Worm (Caenorhabditis elegans) whole organism, young adult: ENCODE data around the gene col-179.

Experiments
- C06A6.2 ChIP-seq: fragments of 200-800 bp; sonication (Bioruptor generic); conservative IDR thresholded peaks from 2 replicates; pipeline ENCODE4 v1.3.6; 2022; ENCODE audit warnings: missing genetic modification characterization, missing compliant biosample characterization
- F22D6.2 ChIP-seq: sonication (generic microtip); optimal IDR thresholded peaks from 2 replicates; lab custom pipeline; 2016; ENCODE audit warnings: mild to moderate bottlenecking, missing genetic modification characterization, missing compliant biosample characterization
- F33H1.4 ChIP-seq: fragments of 200-800 bp; sonication (Bioruptor generic); IDR thresholded peaks from 2 replicates; pipeline ENCODE4 v1.3.6; 2022; ENCODE audit warnings: missing genetic modification reagents, missing genetic modification characterization, missing compliant biosample characterization
- F52B5.7 ChIP-seq: sonication (generic microtip); optimal IDR thresholded peaks from 2 replicates; lab custom pipeline; 2016; ENCODE audit warnings: mild to moderate bottlenecking, missing genetic modification characterization, missing compliant biosample characterization
- T26A5.8 ChIP-seq: sonication (generic microtip); optimal IDR thresholded peaks from 2 replicates; lab custom pipeline; 2016; ENCODE audit warnings: missing genetic modification characterization, missing compliant biosample characterization
- Y53G8AR.9 ChIP-seq: fragments of 200-800 bp; sonication (Bioruptor generic); conservative IDR thresholded peaks from 2 replicates; pipeline ENCODE4 v1.3.6; 2022; ENCODE audit warnings: missing genetic modification reagents, missing genetic modification characterization, missing compliant biosample characterization
- Y56A3A.18 ChIP-seq: fragments of 200-800 bp; sonication (Bioruptor generic); IDR thresholded peaks from 2 replicates; pipeline ENCODE4 v1.3.6; 2022; ENCODE audit warnings: missing genetic modification reagents, missing genetic modification characterization, missing compliant biosample characterization
- Y95B8A.8 ChIP-seq: fragments of 200-800 bp; sonication (Bioruptor generic); IDR thresholded peaks from 2 replicates; pipeline ENCODE4 v1.3.6; 2022; ENCODE audit warnings: missing genetic modification reagents, missing genetic modification characterization, missing compliant biosample characterization
- akir-1 ChIP-seq: fragments of 200-800 bp; sonication (Bioruptor generic); optimal IDR thresholded peaks from 2 replicates; lab custom pipeline; 2018; ENCODE audit warnings: mild to moderate bottlenecking, missing genetic modification characterization, moderate library complexity, missing compliant biosample characterization
- atf-7 ChIP-seq: sonication (generic microtip); optimal IDR thresholded peaks from 2 replicates; lab custom pipeline; 2017; ENCODE audit warnings: mild to moderate bottlenecking, missing genetic modification characterization, missing compliant biosample characterization
- attf-3 ChIP-seq: fragments of 200-800 bp; sonication (Bioruptor generic); conservative IDR thresholded peaks from 2 replicates; pipeline ENCODE4 v1.3.6; 2022; ENCODE audit warnings: missing genetic modification reagents, missing genetic modification characterization, missing compliant biosample characterization
- ceh-100 ChIP-seq: fragments of 200-800 bp; sonication (Bioruptor generic); IDR thresholded peaks from 2 replicates; pipeline ENCODE4 v1.3.6; 2022; ENCODE audit warnings: missing genetic modification reagents, missing genetic modification characterization, missing compliant biosample characterization
- ceh-27 ChIP-seq: fragments of 200-800 bp; sonication (Bioruptor generic); optimal IDR thresholded peaks from 2 replicates; lab custom pipeline; 2018; ENCODE audit warnings: mild to moderate bottlenecking, missing genetic modification characterization, moderate library complexity, missing compliant biosample characterization
- ceh-79 ChIP-seq: sonication (generic microtip); optimal IDR thresholded peaks from 2 replicates; lab custom pipeline; 2017; ENCODE audit warnings: mild to moderate bottlenecking, missing genetic modification characterization, missing compliant biosample characterization
- chd-7 ChIP-seq: sonication (generic microtip); optimal IDR thresholded peaks from 2 replicates; lab custom pipeline; 2016; ENCODE audit warnings: mild to moderate bottlenecking, missing genetic modification characterization, moderate library complexity, missing compliant biosample characterization
- dox-1 ChIP-seq: fragments of 200-800 bp; sonication (Bioruptor generic); IDR thresholded peaks from 2 replicates; pipeline ENCODE4 v1.3.6; 2022; ENCODE audit warnings: missing genetic modification reagents, missing genetic modification characterization, missing compliant biosample characterization
- dpl-1 ChIP-seq: fragments of 150-350 bp; optimal IDR thresholded peaks from 2 replicates; lab custom pipeline; 2014; ENCODE audit warnings: missing biosample characterization, missing genetic modification reagents, missing genetic modification characterization
- efl-1 ChIP-seq: fragments of 150-350 bp; optimal IDR thresholded peaks from 2 replicates; lab custom pipeline; 2014; ENCODE audit warnings: missing biosample characterization, missing genetic modification reagents, missing genetic modification characterization
- egl-18 ChIP-seq: fragments of 200-800 bp; sonication (Bioruptor generic); IDR thresholded peaks from 2 replicates; pipeline ENCODE4 v1.3.6; 2022; ENCODE audit warnings: missing genetic modification reagents, missing genetic modification characterization, missing compliant biosample characterization
- egl-44 ChIP-seq: fragments of 200-800 bp; sonication (Bioruptor generic); IDR thresholded peaks from 2 replicates; pipeline ENCODE4 v1.3.6; 2022; ENCODE audit warnings: missing genetic modification reagents, missing genetic modification characterization, missing compliant biosample characterization
- gei-17 ChIP-seq: fragments of 200-800 bp; sonication (Bioruptor generic); optimal IDR thresholded peaks from 2 replicates; lab custom pipeline; 2018; ENCODE audit warnings: mild to moderate bottlenecking, missing genetic modification characterization, missing compliant biosample characterization
- lin-26 ChIP-seq: fragments of 200-800 bp; sonication (Bioruptor generic); IDR thresholded peaks from 2 replicates; pipeline ENCODE4 v1.3.6; 2022; ENCODE audit warnings: missing genetic modification reagents, missing genetic modification characterization, missing compliant biosample characterization
- lin-35 ChIP-seq, 3 experiments: fragments of 150-350 bp in 2 of 3; sonication (generic microtip) in 1 of 3; optimal IDR thresholded peaks; 2 replicates each; lab custom pipeline; 2014 to 2018; ENCODE audit warnings: missing biosample characterization in 3 of 3, missing genetic modification characterization in 3 of 3, missing genetic modification reagents in 3 of 3
- lin-40 ChIP-seq: sonication (generic microtip); optimal IDR thresholded peaks from 2 replicates; lab custom pipeline; 2016; ENCODE audit warnings: missing genetic modification characterization, mild to moderate bottlenecking, missing compliant biosample characterization, missing genotype, missing genetic modification reagents
- lir-1 ChIP-seq: fragments of 200-800 bp; sonication (Bioruptor generic); conservative IDR thresholded peaks from 2 replicates; pipeline ENCODE4 v1.3.6; 2022; ENCODE audit warnings: missing genetic modification reagents, missing genetic modification characterization, missing compliant biosample characterization
- mcd-1 ChIP-seq: fragments of 200-800 bp; sonication (Bioruptor generic); IDR thresholded peaks from 2 replicates; pipeline ENCODE4 v1.3.6; 2022; ENCODE audit warnings: missing genetic modification reagents, missing genetic modification characterization, missing compliant biosample characterization
- mes-4 ChIP-seq: sonication (generic microtip); optimal IDR thresholded peaks from 2 replicates; lab custom pipeline; 2016; ENCODE audit warnings: missing genotype, missing genetic modification characterization, missing compliant biosample characterization
- nhr-179 ChIP-seq: sonication (generic microtip); optimal IDR thresholded peaks from 2 replicates; lab custom pipeline; 2016; ENCODE audit warnings: mild to moderate bottlenecking, missing genetic modification characterization, missing compliant biosample characterization
- pbrm-1 ChIP-seq: fragments of 200-800 bp; sonication (Bioruptor generic); IDR thresholded peaks from 2 replicates; pipeline ENCODE4 v1.3.6; 2022; ENCODE audit warnings: missing genetic modification reagents, missing genetic modification characterization, missing compliant biosample characterization
- rpc-1 ChIP-seq, 2 experiments: fragments of 150-350 bp in 1 of 2; sonication (generic microtip) in 1 of 2; optimal IDR thresholded peaks; 2 replicates each; lab custom pipeline; 2014 to 2018; ENCODE audit warnings: missing biosample characterization in 1 of 2, missing genetic modification characterization in 1 of 2, missing genetic modification reagents in 1 of 2, missing genotype in 1 of 2
- sea-2 ChIP-seq: fragments of 200-800 bp; sonication (Bioruptor generic); IDR thresholded peaks from 2 replicates; pipeline ENCODE4 v1.3.6; 2022; ENCODE audit warnings: missing genetic modification characterization, missing compliant biosample characterization
- snpc-1.3 ChIP-seq: sonication (generic microtip); optimal IDR thresholded peaks from 2 replicates; lab custom pipeline; 2017; ENCODE audit warnings: missing genetic modification characterization, mild to moderate bottlenecking, missing compliant biosample characterization, antibody characterized with exemption, moderate library complexity, missing genotype, missing genetic modification reagents; ENCODE audit not compliant: insufficient read depth
- snpc-4 ChIP-seq, 5 experiments: fragments of 150-350 bp in 1 of 5; sonication (generic microtip) in 4 of 5; optimal IDR thresholded peaks; 2 replicates each; lab custom pipeline; 2014 to 2018; ENCODE audit warnings: missing genetic modification characterization in 5 of 5, missing biosample characterization in 3 of 5, antibody characterized with exemption in 2 of 5, mild to moderate bottlenecking in 2 of 5, missing compliant biosample characterization in 2 of 5, missing genotype in 2 of 5, moderate library complexity in 2 of 5, missing genetic modification reagents in 1 of 5
- somi-1 ChIP-seq: fragments of 200-800 bp; sonication (Bioruptor generic); optimal IDR thresholded peaks from 2 replicates; lab custom pipeline; 2018; ENCODE audit warnings: mild to moderate bottlenecking, missing genetic modification characterization, missing compliant biosample characterization
- tbp1 ChIP-seq: fragments of 200-800 bp; sonication (Bioruptor generic); optimal IDR thresholded peaks from 2 replicates; lab custom pipeline; 2018; ENCODE audit warnings: mild to moderate bottlenecking, missing genetic modification characterization, missing compliant biosample characterization
- unc-130 ChIP-seq: sonication (generic microtip); optimal IDR thresholded peaks from 2 replicates; lab custom pipeline; 2016; ENCODE audit warnings: missing genetic modification reagents, missing genetic modification characterization, missing compliant biosample characterization
- xnd-1 ChIP-seq: sonication (generic microtip); optimal IDR thresholded peaks from 2 replicates; lab custom pipeline; 2016; ENCODE audit warnings: missing genotype, missing genetic modification reagents, missing genetic modification characterization, missing compliant biosample characterization
- zim-3 ChIP-seq: sonication (generic microtip); optimal IDR thresholded peaks from 2 replicates; lab custom pipeline; 2017; ENCODE audit warnings: mild to moderate bottlenecking, missing genetic modification characterization, moderate library complexity, missing compliant biosample characterization
- ztf-25 ChIP-seq: fragments of 200-800 bp; sonication (Bioruptor generic); IDR thresholded peaks from 2 replicates; pipeline ENCODE4 v1.3.6; 2022; ENCODE audit warnings: missing genetic modification reagents, missing genetic modification characterization, missing compliant biosample characterization
- ztf-28 ChIP-seq: fragments of 200-800 bp; sonication (Bioruptor generic); IDR thresholded peaks from 2 replicates; pipeline ENCODE4 v1.3.6; 2022; ENCODE audit warnings: missing genetic modification reagents, missing genetic modification characterization, missing compliant biosample characterization
- ztf-6 ChIP-seq: fragments of 200-800 bp; sonication (Bioruptor generic); IDR thresholded peaks from 2 replicates; pipeline ENCODE4 v1.3.6; 2022; ENCODE audit warnings: missing genetic modification reagents, missing genetic modification characterization, missing compliant biosample characterization

col-179 gene

ce11 chrX:11226595-11226994 lies 25.3 kb downstream of the col-179 start, which contains the start of gene C34F6.12:
Gene C34F6.12, minus strand, starts transcription at chrX:11226695.
- TF ChIP-seq ceh-100 (GFP tag; lab: Robert Waterston, UW), result no peak
- no peak for TF ChIP-seq Y53G8AR.9
- no peak for TF ChIP-seq chd-7 (tag; lab: Kevin White, UChicago)
- no peak for TF ChIP-seq F52B5.7 (tag; lab: Kevin White, UChicago)
- TF ChIP-seq somi-1 (GFP tag; lab: Kevin White, UChicago), result no peak
- TF ChIP-seq rpc-1 (optimal IDR thresholded peaks at IDR 0.05; lab: Kevin White, UChicago), result no peak
- TF ChIP-seq rpc-1 (tag; optimal IDR thresholded peaks at IDR 0.05; lab: Kevin White, UChicago), result no peak
- TF ChIP-seq attf-3 (GFP tag; lab: Robert Waterston, UW), result no peak
- no peak for TF ChIP-seq snpc-4 (GFP tag; optimal IDR thresholded peaks at IDR 0.05; lab: Kevin White, UChicago)
- no peak for TF ChIP-seq snpc-4 (tag; optimal IDR thresholded peaks at IDR 0.05; lab: Kevin White, UChicago)
- TF ChIP-seq T26A5.8, result no peak
- TF ChIP-seq ztf-6 (GFP tag; lab: Robert Waterston, UW), result no peak
- no peak for TF ChIP-seq F22D6.2 (tag; lab: Kevin White, UChicago)
- no peak for TF ChIP-seq ztf-28 (GFP tag; lab: Robert Waterston, UW)
- TF ChIP-seq xnd-1 (tag; lab: Kevin White, UChicago), result no peak
- no peak for TF ChIP-seq lir-1 (GFP tag; lab: Robert Waterston, UW)

- no peak for TF ChIP-seq mes-4
- TF ChIP-seq Y95B8A.8, result no peak
- no peak for TF ChIP-seq lin-26
- no peak for TF ChIP-seq dpl-1 (GFP tag; lab: Kevin White, UChicago)
- no peak for TF ChIP-seq zim-3 (tag; lab: Kevin White, UChicago)
- no peak for TF ChIP-seq lin-35 (GFP tag; optimal IDR thresholded peaks at IDR 0.05; lab: Kevin White, UChicago)
- no peak for TF ChIP-seq sea-2 (GFP tag; lab: Robert Waterston, UW)
- TF ChIP-seq F33H1.4 (GFP tag; lab: Robert Waterston, UW), result no peak
- no peak for TF ChIP-seq egl-44 (GFP tag; lab: Robert Waterston, UW)
- peak; percentile 29 for TF ChIP-seq ceh-27
- no peak for TF ChIP-seq snpc-4 (GFP tag; optimal IDR thresholded peaks at IDR 0.05; lab: Kevin White, UChicago)
- no peak for TF ChIP-seq snpc-4 (tag; optimal IDR thresholded peaks at IDR 0.05; lab: Kevin White, UChicago)
- peak; percentile 16 for TF ChIP-seq atf-7 (tag; lab: Kevin White, UChicago)
- TF ChIP-seq akir-1 (GFP tag; lab: Kevin White, UChicago), result no peak
- TF ChIP-seq, all 124 proteins: peak for 2
Observed at ce11 chrX:11240585-11241115, 39.4 kb downstream of the col-179 start, which contains the start of gene C34F6.10. Gene C34F6.10, minus strand, starts transcription at chrX:11240635.

- TF ChIP-seq ztf-25 (GFP tag; lab: Robert Waterston, UW) (no peak), lin-40 (no peak), nhr-179 (tag; lab: Kevin White, UChicago) (no peak), unc-130 (GFP tag; lab: Kevin White, UChicago) (no peak), mcd-1 (GFP tag; lab: Robert Waterston, UW) (no peak), snpc-1.3 (no peak), egl-18 (GFP tag; lab: Robert Waterston, UW) (no peak), dox-1 (GFP tag; lab: Robert Waterston, UW) (no peak), lin-26 (no peak), F33H1.4 (GFP tag; lab: Robert Waterston, UW) (no peak), tbp1 (no peak), gei-17 (no peak), efl-1 (GFP tag; lab: Kevin White, UChicago) (no peak), ceh-79 (no peak), Y56A3A.18 (GFP tag; lab: Robert Waterston, UW) (no peak), pbrm-1 (GFP tag; lab: Robert Waterston, UW) (no peak), C06A6.2 (GFP tag; lab: Robert Waterston, UW) (no peak)
Observed at ce11 chrX:11241479-11241878, 40.2 kb downstream of the col-179 start.
